Worm (Caenorhabditis elegans): Measurements from ENCODE around the gene lin-14.

The lin-14 gene

DNA sequence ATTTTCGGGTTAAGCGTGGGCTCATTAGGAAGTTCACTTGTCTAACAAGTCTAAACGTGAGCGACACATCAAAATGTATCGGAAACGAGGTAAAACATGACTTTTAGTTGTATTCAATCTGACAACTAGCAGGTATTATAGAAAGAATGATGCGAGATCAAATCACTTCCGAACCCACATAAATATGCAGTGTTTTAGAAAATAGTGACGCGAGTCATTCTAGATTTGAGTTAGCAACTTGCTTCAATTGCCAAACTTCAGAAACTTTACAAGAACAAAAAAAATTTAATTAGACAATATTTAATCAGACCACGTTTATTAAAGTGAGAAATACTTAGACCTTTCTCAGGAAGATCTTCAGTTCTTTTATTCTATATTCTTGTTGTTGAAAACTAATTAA is 8.7 kb upstream of the lin-14 start:
- TF ChIP-seq lin-39 (tag; optimal IDR thresholded peaks at IDR 0.05) (no peak), pha-4 (tag; optimal IDR thresholded peaks at IDR 0.05) (no peak), ama-1 (optimal IDR thresholded peaks at IDR 0.05) (no peak), zag-1 (tag; optimal IDR thresholded peaks at IDR 0.05) (no peak), sea-2 (GFP tag; optimal IDR thresholded peaks at IDR 0.05) (no peak), nhr-67 (tag; optimal IDR thresholded peaks at IDR 0.05) (no peak), nhr-28 (tag; optimal IDR thresholded peaks at IDR 0.05) (no peak), egl-5 (tag; optimal IDR thresholded peaks at IDR 0.05) (no peak), elt-2 (tag; optimal IDR thresholded peaks at IDR 0.05) (no peak), nhr-25 (tag; optimal IDR thresholded peaks at IDR 0.05) (no peak), nhr-23 (tag; optimal IDR thresholded peaks at IDR 0.05) (no peak), nhr-11 (tag; optimal IDR thresholded peaks at IDR 0.05) (no peak), tbx-2 (tag; optimal IDR thresholded peaks at IDR 0.05) (no peak), aly-2 (tag; optimal IDR thresholded peaks at IDR 0.05) (no peak), fos-1 (tag; optimal IDR thresholded peaks at IDR 0.05) (no peak), ztf-11 (tag; optimal IDR thresholded peaks at IDR 0.05) (no peak)

DNA sequence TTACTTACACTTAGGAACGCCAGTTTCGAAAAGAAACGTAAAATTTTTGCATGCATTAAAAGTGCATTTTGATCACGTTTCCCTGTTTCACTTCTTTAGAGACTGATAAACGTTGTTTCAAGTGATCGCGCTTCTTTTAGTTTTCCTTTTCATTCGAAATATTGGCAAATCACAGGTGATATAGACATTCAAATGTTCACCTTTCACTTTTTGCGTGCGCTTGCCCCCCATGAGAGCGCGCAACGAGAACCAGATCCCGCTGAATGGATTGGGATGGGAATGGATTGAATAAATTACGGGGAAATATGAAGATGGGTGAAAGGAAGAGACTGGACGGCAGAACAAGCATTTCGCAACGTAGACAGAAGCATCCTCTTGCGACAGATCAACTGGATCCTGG is 3.8 kb upstream of the lin-14 start:
- TF ChIP-seq ceh-9 (tag; optimal IDR thresholded peaks at IDR 0.05): no peak
- no peak for TF ChIP-seq fkh-10 (GFP tag; optimal IDR thresholded peaks at IDR 0.05)
- no peak for TF ChIP-seq ztf-4 (tag; optimal IDR thresholded peaks at IDR 0.05)
- no peak for TF ChIP-seq pqm-1 (tag; optimal IDR thresholded peaks at IDR 0.05)
- TF ChIP-seq nhr-43 (tag; optimal IDR thresholded peaks at IDR 0.05; ENCODE audit: poor library complexity, severe bottlenecking): peak; percentile 62
- no peak for TF ChIP-seq mml-1 (tag; optimal IDR thresholded peaks at IDR 0.05)
- no peak for TF ChIP-seq ztf-11 (tag; optimal IDR thresholded peaks at IDR 0.05)
- TF ChIP-seq unc-62 (GFP tag; optimal IDR thresholded peaks at IDR 0.05): no peak
- no peak for TF ChIP-seq nhr-237 (tag; optimal IDR thresholded peaks at IDR 0.05)
- TF ChIP-seq nhr-23 (tag; optimal IDR thresholded peaks at IDR 0.05): peak; percentile 7
- TF ChIP-seq fkh-2 (tag; optimal IDR thresholded peaks at IDR 0.05): no peak
- no peak for TF ChIP-seq nfya-1 (tag; optimal IDR thresholded peaks at IDR 0.05; ENCODE audit: insufficient read depth)
- TF ChIP-seq nhr-77 (tag; optimal IDR thresholded peaks at IDR 0.05): no peak
- no peak for TF ChIP-seq elt-1 (tag; optimal IDR thresholded peaks at IDR 0.05)
- TF ChIP-seq pha-4 (tag; optimal IDR thresholded peaks at IDR 0.05): no peak
- no peak for TF ChIP-seq egl-27 (tag; optimal IDR thresholded peaks at IDR 0.05)
- peak; percentile 1 for TF ChIP-seq elt-2 (tag; optimal IDR thresholded peaks at IDR 0.05)
- no peak for TF ChIP-seq lsy-12 (tag; optimal IDR thresholded peaks at IDR 0.05)
- TF ChIP-seq nhr-67 (tag; optimal IDR thresholded peaks at IDR 0.05): no peak

DNA sequence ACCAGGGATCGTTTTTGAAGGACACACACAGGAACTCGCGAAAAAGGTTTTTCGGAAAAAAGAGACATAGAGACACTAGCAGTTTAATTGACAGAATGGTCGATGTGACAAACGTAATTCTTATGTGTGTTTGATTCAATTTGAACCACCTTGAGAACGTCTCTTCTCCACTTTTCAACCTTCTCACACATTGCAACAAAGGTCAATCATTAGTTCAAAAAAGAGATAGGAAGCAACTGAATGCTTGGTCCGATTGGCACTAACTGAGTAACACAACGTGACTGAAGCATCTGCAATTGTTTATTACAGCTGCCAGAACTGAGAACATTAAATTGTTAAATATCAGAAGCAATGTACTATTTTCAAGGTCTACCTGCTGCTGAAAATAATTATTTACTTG is 3.2 kb upstream of the lin-14 start:
- no peak for TF ChIP-seq jun-1 (tag; optimal IDR thresholded peaks at IDR 0.05)
- TF ChIP-seq egl-27 (tag; optimal IDR thresholded peaks at IDR 0.05): peak; percentile 14
- TF ChIP-seq nhr-25 (tag; optimal IDR thresholded peaks at IDR 0.05): peak; percentile 81

DNA sequence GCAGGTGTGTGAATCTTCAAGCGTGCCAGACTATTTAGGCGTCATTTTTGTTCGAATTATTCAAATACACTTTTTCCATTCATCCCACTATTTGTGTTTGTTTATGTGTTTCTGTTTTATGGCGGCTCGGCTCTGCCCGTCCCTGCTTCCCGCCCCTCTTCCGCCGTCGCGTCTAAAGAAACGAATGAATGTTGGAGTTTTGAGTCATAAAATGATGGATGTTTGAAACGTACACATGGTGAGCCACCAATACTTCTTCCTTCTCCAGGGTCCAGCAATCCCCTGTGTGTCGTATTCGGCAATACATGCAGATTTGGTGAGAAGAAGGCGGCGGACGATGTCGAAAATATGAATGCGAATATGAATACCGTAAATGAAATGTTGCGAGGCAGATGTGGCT is 2.4 kb upstream of the lin-14 start:
- TF ChIP-seq egl-5 (tag; optimal IDR thresholded peaks at IDR 0.05): peak; percentile 16
- TF ChIP-seq daf-12 (tag; optimal IDR thresholded peaks at IDR 0.05): no peak
- TF ChIP-seq nfya-1 (tag; optimal IDR thresholded peaks at IDR 0.05; ENCODE audit: insufficient read depth): peak; percentile 39
- peak; percentile 78 for TF ChIP-seq lin-39 (tag; optimal IDR thresholded peaks at IDR 0.05)
- no peak for TF ChIP-seq fos-1 (tag; optimal IDR thresholded peaks at IDR 0.05)
- TF ChIP-seq hmg-11 (tag; optimal IDR thresholded peaks at IDR 0.05): peak; percentile 22

DNA sequence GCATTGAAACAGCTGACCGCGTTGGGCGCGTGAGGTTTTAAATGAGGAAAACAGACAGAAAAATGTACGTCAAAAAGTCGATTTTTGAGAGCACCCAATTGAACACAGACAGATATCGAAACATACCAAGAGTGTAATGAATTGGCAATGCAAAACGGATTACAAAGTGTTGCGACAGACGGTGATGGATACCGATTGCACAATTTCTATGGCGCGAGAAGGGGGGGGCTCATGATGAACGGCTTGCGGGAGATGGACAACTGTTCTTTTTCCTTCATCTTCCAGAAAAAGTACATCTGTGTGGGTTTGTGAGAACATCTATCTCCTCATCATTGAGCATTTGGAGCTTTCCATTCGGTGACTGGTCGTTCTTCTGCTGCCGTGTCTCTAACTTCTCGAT is 1.8 kb upstream of the lin-14 start:
- TF ChIP-seq nfya-1 (tag; optimal IDR thresholded peaks at IDR 0.05; ENCODE audit: insufficient read depth) (peak; percentile 10), lin-39 (tag; optimal IDR thresholded peaks at IDR 0.05) (peak; percentile 67), fkh-2 (tag; optimal IDR thresholded peaks at IDR 0.05) (no peak), ceh-9 (tag; optimal IDR thresholded peaks at IDR 0.05) (no peak), elt-1 (tag; optimal IDR thresholded peaks at IDR 0.05) (no peak)

Data from whole organism, L3 larva.